Worm (Caenorhabditis elegans): ENCODE data around the gene nlp-3.

Gene nlp-3

ce11 chrX:13162351-13163038 lies 15.8 kb downstream of the nlp-3 start:
- TF ChIP-seq cog-1 (tag; optimal IDR thresholded peaks at IDR 0.05) (no peak), ztf-23 (GFP tag; IDR thresholded peaks at IDR 0.05) (no peak), med-1 (GFP tag; optimal IDR thresholded peaks at IDR 0.05; ENCODE audit: insufficient read depth) (no peak), ref-1 (GFP tag; conservative IDR thresholded peaks at IDR 0.05) (no peak), ztf-29 (GFP tag; IDR thresholded peaks at IDR 0.05) (no peak), flt-1 (GFP tag; IDR thresholded peaks at IDR 0.05) (no peak), T22C8.4 (GFP tag; IDR thresholded peaks at IDR 0.05) (no peak), tab-1 (GFP tag; IDR thresholded peaks at IDR 0.05) (no peak), klf-2 (GFP tag; conservative IDR thresholded peaks at IDR 0.05) (no peak)

ce11 chrX:13161778-13162177 lies 16.5 kb downstream of the nlp-3 start:
- no peak for TF ChIP-seq T22C8.4 (GFP tag; IDR thresholded peaks at IDR 0.05)
- no peak for TF ChIP-seq klf-2 (GFP tag; conservative IDR thresholded peaks at IDR 0.05)
- no peak for TF ChIP-seq ref-1 (GFP tag; conservative IDR thresholded peaks at IDR 0.05)
- no peak for TF ChIP-seq cog-1 (tag; optimal IDR thresholded peaks at IDR 0.05)
- no peak for TF ChIP-seq med-1 (GFP tag; optimal IDR thresholded peaks at IDR 0.05; ENCODE audit: insufficient read depth)
- no peak for TF ChIP-seq ztf-29 (GFP tag; IDR thresholded peaks at IDR 0.05)
- no peak for TF ChIP-seq tab-1 (GFP tag; IDR thresholded peaks at IDR 0.05)
- TF ChIP-seq ztf-23 (GFP tag; IDR thresholded peaks at IDR 0.05): no peak
- TF ChIP-seq flt-1 (GFP tag; IDR thresholded peaks at IDR 0.05): no peak

DNA sequence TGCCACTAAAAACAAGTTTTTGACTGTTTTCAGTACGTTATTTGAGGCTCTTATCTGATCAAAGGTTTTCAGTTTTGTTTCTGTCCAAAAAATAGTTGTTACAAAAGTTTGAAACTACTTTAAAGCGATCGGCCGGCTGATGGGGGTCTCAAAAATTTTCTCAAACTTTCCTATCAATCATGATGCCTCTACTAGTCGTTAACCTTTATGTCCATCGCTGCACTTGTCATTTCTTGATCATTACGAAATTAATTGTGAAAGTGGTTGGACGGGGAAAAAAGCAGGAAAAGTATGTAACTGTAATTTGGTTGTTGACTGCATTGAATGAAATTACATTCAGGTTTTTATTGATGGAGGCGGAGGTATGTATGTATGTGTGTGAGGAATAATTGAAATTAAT lies 18.4 kb downstream of the nlp-3 start:
- TF ChIP-seq med-1 (GFP tag; optimal IDR thresholded peaks at IDR 0.05; ENCODE audit: insufficient read depth): no peak
- no peak for TF ChIP-seq tab-1 (GFP tag; IDR thresholded peaks at IDR 0.05)
- no peak for TF ChIP-seq flt-1 (GFP tag; IDR thresholded peaks at IDR 0.05)
- TF ChIP-seq ztf-23 (GFP tag; IDR thresholded peaks at IDR 0.05): no peak
- TF ChIP-seq cog-1 (tag; optimal IDR thresholded peaks at IDR 0.05): no peak
- no peak for TF ChIP-seq ref-1 (GFP tag; conservative IDR thresholded peaks at IDR 0.05)
- no peak for TF ChIP-seq klf-2 (GFP tag; conservative IDR thresholded peaks at IDR 0.05)
- TF ChIP-seq T22C8.4 (GFP tag; IDR thresholded peaks at IDR 0.05): no peak
- TF ChIP-seq ztf-29 (GFP tag; IDR thresholded peaks at IDR 0.05): no peak

DNA sequence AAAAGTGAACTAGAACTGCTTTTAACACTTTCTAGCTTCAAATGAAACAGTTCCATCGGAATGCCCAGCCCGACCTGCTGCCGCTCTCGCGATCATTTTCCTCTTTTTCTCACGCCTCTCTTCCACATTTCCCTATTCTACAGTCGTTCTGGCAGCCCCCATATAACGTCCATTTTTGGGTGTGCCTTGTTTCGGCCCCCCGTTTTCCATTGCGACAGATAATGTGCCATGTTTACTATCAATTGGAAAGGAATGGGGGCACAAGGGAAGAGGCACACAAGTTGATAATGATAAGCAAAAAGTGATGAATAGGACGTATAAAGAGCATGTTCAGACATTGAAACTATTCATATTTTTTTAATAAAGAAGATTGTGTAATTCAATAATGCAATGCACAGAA lies 19.2 kb downstream of the nlp-3 start:
- no peak for TF ChIP-seq ref-1 (GFP tag; conservative IDR thresholded peaks at IDR 0.05)

- TF ChIP-seq ztf-23 (GFP tag; IDR thresholded peaks at IDR 0.05) (no peak), tab-1 (GFP tag; IDR thresholded peaks at IDR 0.05) (no peak), cog-1 (tag; optimal IDR thresholded peaks at IDR 0.05) (no peak), ref-1 (GFP tag; conservative IDR thresholded peaks at IDR 0.05) (no peak)
Observed at ce11 chrX:13158487-13158886, 19.8 kb downstream of the nlp-3 start.

DNA sequence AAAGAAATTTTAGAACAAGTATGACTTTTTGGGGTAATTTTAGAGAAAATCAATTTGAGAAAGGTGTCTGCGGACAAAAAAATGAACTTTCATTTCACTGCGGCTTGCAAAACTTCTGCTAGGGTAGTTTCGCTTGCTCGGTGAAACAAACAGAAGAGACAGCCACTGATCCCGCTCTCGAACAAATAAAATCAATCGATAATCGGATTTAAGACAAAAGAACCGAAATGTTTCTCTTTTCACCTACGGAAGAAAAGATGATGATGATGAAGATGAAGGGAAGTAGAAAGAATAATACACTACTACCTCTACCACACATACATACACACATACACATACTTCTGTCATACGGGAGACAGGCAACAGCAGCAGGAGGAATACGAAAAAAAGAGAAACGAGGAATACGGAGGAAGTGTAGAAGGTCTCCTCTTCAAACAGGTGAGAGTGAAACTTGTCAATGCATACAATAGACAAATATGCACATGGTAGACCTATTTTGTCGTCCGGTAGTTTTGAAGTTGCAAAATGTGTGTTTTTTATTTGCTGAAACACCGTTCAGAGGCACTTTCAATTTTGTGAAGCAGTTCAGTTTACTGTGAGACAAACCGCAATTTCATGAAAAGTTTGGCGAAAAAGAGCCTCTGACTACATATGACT lies 21.0 kb downstream of the nlp-3 start:
- peak; percentile 65 for TF ChIP-seq T22C8.4 (GFP tag; IDR thresholded peaks at IDR 0.05)
- no peak for TF ChIP-seq ztf-23 (GFP tag; IDR thresholded peaks at IDR 0.05)

ce11 chrX:13155730-13156129 lies 22.5 kb downstream of the nlp-3 start:
- TF ChIP-seq ztf-29 (GFP tag; IDR thresholded peaks at IDR 0.05) (no peak), ztf-23 (GFP tag; IDR thresholded peaks at IDR 0.05) (no peak), cog-1 (tag; optimal IDR thresholded peaks at IDR 0.05) (no peak), tab-1 (GFP tag; IDR thresholded peaks at IDR 0.05) (no peak), ref-1 (GFP tag; conservative IDR thresholded peaks at IDR 0.05) (no peak), T22C8.4 (GFP tag; IDR thresholded peaks at IDR 0.05) (no peak), klf-2 (GFP tag; conservative IDR thresholded peaks at IDR 0.05) (no peak), flt-1 (GFP tag; IDR thresholded peaks at IDR 0.05) (no peak), med-1 (GFP tag; optimal IDR thresholded peaks at IDR 0.05; ENCODE audit: insufficient read depth) (no peak)

- TF ChIP-seq flt-1 (GFP tag; IDR thresholded peaks at IDR 0.05) (no peak), ztf-29 (GFP tag; IDR thresholded peaks at IDR 0.05) (no peak), ref-1 (GFP tag; conservative IDR thresholded peaks at IDR 0.05) (no peak), T22C8.4 (GFP tag; IDR thresholded peaks at IDR 0.05) (no peak), tab-1 (GFP tag; IDR thresholded peaks at IDR 0.05) (no peak), med-1 (GFP tag; optimal IDR thresholded peaks at IDR 0.05; ENCODE audit: insufficient read depth) (no peak), klf-2 (GFP tag; conservative IDR thresholded peaks at IDR 0.05) (no peak), ztf-23 (GFP tag; IDR thresholded peaks at IDR 0.05) (no peak)
Observed at ce11 chrX:13154514-13154913, 23.7 kb downstream of the nlp-3 start.

ce11 chrX:13147105-13147504 lies 31.1 kb downstream of the nlp-3 start:
- TF ChIP-seq cog-1 (tag; optimal IDR thresholded peaks at IDR 0.05): no peak
- no peak for TF ChIP-seq med-1 (GFP tag; optimal IDR thresholded peaks at IDR 0.05; ENCODE audit: insufficient read depth)
- TF ChIP-seq ref-1 (GFP tag; conservative IDR thresholded peaks at IDR 0.05): no peak
- no peak for TF ChIP-seq ztf-29 (GFP tag; IDR thresholded peaks at IDR 0.05)
- TF ChIP-seq T22C8.4 (GFP tag; IDR thresholded peaks at IDR 0.05): no peak

- TF ChIP-seq ztf-29 (GFP tag; IDR thresholded peaks at IDR 0.05) (no peak), ref-1 (GFP tag; conservative IDR thresholded peaks at IDR 0.05) (no peak), tab-1 (GFP tag; IDR thresholded peaks at IDR 0.05) (no peak), klf-2 (GFP tag; conservative IDR thresholded peaks at IDR 0.05) (no peak), flt-1 (GFP tag; IDR thresholded peaks at IDR 0.05) (peak; percentile 49; the same call in 1 of the 2 replicates), T22C8.4 (GFP tag; IDR thresholded peaks at IDR 0.05) (no peak), cog-1 (tag; optimal IDR thresholded peaks at IDR 0.05) (peak; percentile 13), ztf-23 (GFP tag; IDR thresholded peaks at IDR 0.05) (no peak), med-1 (GFP tag; optimal IDR thresholded peaks at IDR 0.05; ENCODE audit: insufficient read depth) (no peak)
Observed at ce11 chrX:13145988-13146873, 32.0 kb downstream of the nlp-3 start.
